Fruit fly (Drosophila melanogaster) whole organism, pupa: Measurements from ENCODE around the gene JMJD5.

ENCODE experiments used
- D1 ChIP-seq: fragments of 200-800 bp; sonication (Bioruptor generic); optimal IDR thresholded peaks from 2 replicates; lab custom pipeline; 2018; ENCODE audit warnings: missing biosample characterization, mild to moderate bottlenecking, missing genetic modification characterization, moderate library complexity
- Pif1A ChIP-seq: fragments of 200-800 bp; sonication (Bioruptor generic); optimal IDR thresholded peaks from 3 replicates; lab custom pipeline; 2016; ENCODE audit warnings: missing biosample characterization, missing genetic modification characterization
- fd96Ca ChIP-seq: fragments of 200-800 bp; sonication (Bioruptor generic); IDR thresholded peaks from 3 replicates; pipeline ENCODE4 v1.3.6; 2022; ENCODE audit warnings: missing biosample characterization, missing genetic modification characterization

- TF ChIP-seq D1 (tag; lab: Kevin White, UChicago) (peak; percentile 12), Pif1A (GFP tag; lab: Kevin White, UChicago) (peak; percentile 84), fd96Ca (GFP tag; lab: Robert Waterston, UW) (peak; percentile 89)
Observed at dm6 chr3L:820332-820731, 20.8 kb downstream of the JMJD5 start.
